Worm (Caenorhabditis elegans): ENCODE data around the gene thn-5.

The thn-5 gene

ce11 chrIV:5268803-5269202 is 38.2 kb downstream of the thn-5 start, which contains the start of gene F36H12.4:
Gene F36H12.4, plus strand, starts transcription at chrIV:5269103.
- TF ChIP-seq snpc-4 (tag; optimal IDR thresholded peaks at IDR 0.05) (no peak), elt-1 (tag; optimal IDR thresholded peaks at IDR 0.05) (no peak), pha-4 (tag; optimal IDR thresholded peaks at IDR 0.05) (no peak), nhr-67 (tag; optimal IDR thresholded peaks at IDR 0.05) (no peak), unc-39 (tag; optimal IDR thresholded peaks at IDR 0.05) (no peak), pqm-1 (tag; optimal IDR thresholded peaks at IDR 0.05) (no peak), fkh-10 (GFP tag; optimal IDR thresholded peaks at IDR 0.05) (no peak), ztf-4 (tag; optimal IDR thresholded peaks at IDR 0.05) (no peak), hmg-11 (tag; optimal IDR thresholded peaks at IDR 0.05) (no peak), nfya-1 (tag; optimal IDR thresholded peaks at IDR 0.05; ENCODE audit: insufficient read depth) (no peak), mdl-1 (tag; optimal IDR thresholded peaks at IDR 0.05) (no peak)

- TF ChIP-seq mml-1 (tag; optimal IDR thresholded peaks at IDR 0.05), result no peak
- TF ChIP-seq fkh-10 (GFP tag; optimal IDR thresholded peaks at IDR 0.05), result no peak
- TF ChIP-seq aly-2 (tag; optimal IDR thresholded peaks at IDR 0.05), result no peak
- TF ChIP-seq tbx-2 (tag; optimal IDR thresholded peaks at IDR 0.05), result no peak
- no peak for TF ChIP-seq fos-1 (tag; optimal IDR thresholded peaks at IDR 0.05)
- no peak for TF ChIP-seq pqm-1 (tag; optimal IDR thresholded peaks at IDR 0.05)
- no peak for TF ChIP-seq nhr-12 (tag; optimal IDR thresholded peaks at IDR 0.05)
- no peak for TF ChIP-seq nhr-237 (tag; optimal IDR thresholded peaks at IDR 0.05)
- TF ChIP-seq unc-62 (GFP tag; optimal IDR thresholded peaks at IDR 0.05), result no peak
- TF ChIP-seq fkh-2 (tag; optimal IDR thresholded peaks at IDR 0.05), result no peak
- TF ChIP-seq nhr-77 (tag; optimal IDR thresholded peaks at IDR 0.05), result no peak
- no peak for TF ChIP-seq eor-1 (tag; optimal IDR thresholded peaks at IDR 0.05)
- TF ChIP-seq ama-1 (optimal IDR thresholded peaks at IDR 0.05), result no peak
- no peak for TF ChIP-seq nhr-11 (tag; optimal IDR thresholded peaks at IDR 0.05)
- TF ChIP-seq jun-1 (tag; optimal IDR thresholded peaks at IDR 0.05), result no peak
- no peak for TF ChIP-seq hmg-11 (tag; optimal IDR thresholded peaks at IDR 0.05)
These were observed 41.9 kb downstream of the thn-5 start, which contains the start of gene F36H12.3 for ce11 chrIV:5272518-5272917. Gene F36H12.3, plus strand, starts transcription at chrIV:5272818.

- no peak for TF ChIP-seq skn-1 (tag; optimal IDR thresholded peaks at IDR 0.05)
- no peak for TF ChIP-seq ztf-11 (tag; optimal IDR thresholded peaks at IDR 0.05)
These were observed 42.8 kb downstream of the thn-5 start for ce11 chrIV:5273385-5273784.

ce11 chrIV:5274123-5274581 is 43.5 kb downstream of the thn-5 start, which contains the start of gene slfl-4:
Gene slfl-4, plus strand, starts transcription at chrIV:5274531.
- TF ChIP-seq ceh-9 (tag; optimal IDR thresholded peaks at IDR 0.05) (no peak), pha-4 (tag; optimal IDR thresholded peaks at IDR 0.05) (no peak), nhr-76 (tag; optimal IDR thresholded peaks at IDR 0.05) (no peak), R02D3.7 (tag; optimal IDR thresholded peaks at IDR 0.05) (no peak), nhr-25 (tag; optimal IDR thresholded peaks at IDR 0.05) (no peak), elt-3 (tag; optimal IDR thresholded peaks at IDR 0.05) (no peak), elt-1 (tag; optimal IDR thresholded peaks at IDR 0.05) (no peak), skn-1 (tag; optimal IDR thresholded peaks at IDR 0.05) (no peak), nhr-11 (tag; optimal IDR thresholded peaks at IDR 0.05) (no peak), nhr-23 (tag; optimal IDR thresholded peaks at IDR 0.05) (no peak), daf-12 (tag; optimal IDR thresholded peaks at IDR 0.05) (no peak), mml-1 (tag; optimal IDR thresholded peaks at IDR 0.05) (no peak), ama-1 (optimal IDR thresholded peaks at IDR 0.05) (no peak), nhr-67 (tag; optimal IDR thresholded peaks at IDR 0.05) (no peak), aly-2 (tag; optimal IDR thresholded peaks at IDR 0.05) (no peak), nhr-28 (tag; optimal IDR thresholded peaks at IDR 0.05) (no peak), hmg-11 (tag; optimal IDR thresholded peaks at IDR 0.05) (no peak), nhr-77 (tag; optimal IDR thresholded peaks at IDR 0.05) (no peak)

- TF ChIP-seq skn-1 (tag; optimal IDR thresholded peaks at IDR 0.05), result no peak
- TF ChIP-seq nhr-237 (tag; optimal IDR thresholded peaks at IDR 0.05), result no peak
- no peak for TF ChIP-seq lin-39 (tag; optimal IDR thresholded peaks at IDR 0.05)
- no peak for TF ChIP-seq pqm-1 (tag; optimal IDR thresholded peaks at IDR 0.05)
- TF ChIP-seq daf-12 (tag; optimal IDR thresholded peaks at IDR 0.05), result no peak
- no peak for TF ChIP-seq ztf-4 (tag; optimal IDR thresholded peaks at IDR 0.05)
- no peak for TF ChIP-seq mdl-1 (tag; optimal IDR thresholded peaks at IDR 0.05)
- no peak for TF ChIP-seq nhr-28 (tag; optimal IDR thresholded peaks at IDR 0.05)
- TF ChIP-seq pha-4 (tag; optimal IDR thresholded peaks at IDR 0.05), result no peak
- no peak for TF ChIP-seq zag-1 (tag; optimal IDR thresholded peaks at IDR 0.05)
- no peak for TF ChIP-seq ztf-11 (tag; optimal IDR thresholded peaks at IDR 0.05)
- TF ChIP-seq egl-27 (tag; optimal IDR thresholded peaks at IDR 0.05), result no peak
- TF ChIP-seq eor-1 (tag; optimal IDR thresholded peaks at IDR 0.05), result no peak
- TF ChIP-seq ceh-28 (tag; optimal IDR thresholded peaks at IDR 0.05), result no peak
- no peak for TF ChIP-seq egl-5 (tag; optimal IDR thresholded peaks at IDR 0.05)
- no peak for TF ChIP-seq ZK546.5 (tag; optimal IDR thresholded peaks at IDR 0.05)
These were observed 47.1 kb downstream of the thn-5 start, which contains the start of gene F36H12.17 for ce11 chrIV:5277752-5278151. Gene F36H12.17, minus strand, starts transcription at chrIV:5277852.
